Fruit fly (Drosophila melanogaster): ENCODE measurements around the gene S-Lap3.

Gene S-Lap3

DNA sequence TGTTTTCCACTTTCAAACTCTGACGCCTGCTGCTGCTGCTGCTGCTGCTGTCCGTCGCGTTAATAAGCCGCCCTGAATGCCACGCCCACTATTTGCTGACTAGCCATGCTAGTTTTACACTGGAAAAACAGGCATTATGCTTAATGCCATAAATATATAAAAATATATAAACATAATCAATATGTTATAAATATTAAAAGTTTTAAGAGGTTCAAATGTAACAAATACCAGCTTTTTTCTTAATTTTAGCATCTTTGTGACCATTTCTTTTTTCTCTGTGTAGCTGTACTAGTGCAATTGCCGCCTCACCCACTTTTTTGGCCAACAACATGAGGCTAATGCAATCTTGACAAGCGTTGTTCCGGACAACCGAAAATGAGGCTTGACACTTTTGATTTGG lies 49.8 kb downstream of the S-Lap3 start (continued):
- TF ChIP-seq Hr3 (GFP tag; optimal IDR thresholded peaks at IDR 0.05) (peak; percentile 2), usp (GFP tag; optimal IDR thresholded peaks at IDR 0.05) (no peak), lab (GFP tag; optimal IDR thresholded peaks at IDR 0.05) (peak; percentile 48), CG5245 (GFP tag; optimal IDR thresholded peaks at IDR 0.05) (no peak), CG16863 (GFP tag; optimal IDR thresholded peaks at IDR 0.05) (no peak), vfl (GFP tag; optimal IDR thresholded peaks at IDR 0.05) (no peak), CG4730 (GFP tag; IDR thresholded peaks at IDR 0.05) (peak; percentile 14; the same call in 1 of the 2 replicates), chn (GFP tag; optimal IDR thresholded peaks at IDR 0.05) (no peak), Aef1 (GFP tag; IDR thresholded peaks at IDR 0.05) (no peak), tup (GFP tag; optimal IDR thresholded peaks at IDR 0.05) (no peak), Chrac-16 (GFP tag; optimal IDR thresholded peaks at IDR 0.05) (no peak), so (GFP tag; IDR thresholded peaks at IDR 0.05) (no peak), Max (GFP tag; optimal IDR thresholded peaks at IDR 0.05) (no peak), CG30431 (GFP tag; optimal IDR thresholded peaks at IDR 0.05) (peak; percentile 35), eyg (GFP tag; optimal IDR thresholded peaks at IDR 0.05) (no peak), CoRest (tag; optimal IDR thresholded peaks at IDR 0.05) (peak; percentile 33), gce (GFP tag; IDR thresholded peaks at IDR 0.05) (0 out of 3 replicates have a peak, but pooled peaks have one; percentile 36), fd3F (GFP tag; optimal IDR thresholded peaks at IDR 0.05) (no peak), ems (GFP tag; optimal IDR thresholded peaks at IDR 0.05) (no peak), Dek (tag; optimal IDR thresholded peaks at IDR 0.05) (no peak), CG12769 (tag; optimal IDR thresholded peaks at IDR 0.05) (no peak), Bdp1 (GFP tag; optimal IDR thresholded peaks at IDR 0.05) (no peak), fd96Cb (tag; optimal IDR thresholded peaks at IDR 0.05) (peak; percentile 39), oc (tag; optimal IDR thresholded peaks at IDR 0.05) (no peak), Awh (GFP tag; IDR thresholded peaks at IDR 0.05) (no peak), NC2β (GFP tag; optimal IDR thresholded peaks at IDR 0.05) (no peak), btn (GFP tag; optimal IDR thresholded peaks at IDR 0.05) (no peak), CG9817 (tag; optimal IDR thresholded peaks at IDR 0.05) (peak; percentile 3), pb (GFP tag; optimal IDR thresholded peaks at IDR 0.05) (no peak), tap (tag; optimal IDR thresholded peaks at IDR 0.05) (peak; percentile 16), Mrtf (GFP tag; IDR thresholded peaks at IDR 0.05) (no peak), Dad (GFP tag; optimal IDR thresholded peaks at IDR 0.05) (no peak), Hr78 (GFP tag; optimal IDR thresholded peaks at IDR 0.05) (no peak), Ssrp (tag; optimal IDR thresholded peaks at IDR 0.05) (peak; percentile 8), CG10321 (GFP tag; IDR thresholded peaks at IDR 0.05) (no peak), CG2120 (GFP tag; optimal IDR thresholded peaks at IDR 0.05) (no peak), tin (GFP tag; optimal IDR thresholded peaks at IDR 0.05) (peak; percentile 22), CG11504 (tag; optimal IDR thresholded peaks at IDR 0.05) (peak; percentile 65), HLHmδ (GFP tag; optimal IDR thresholded peaks at IDR 0.05) (no peak), CG43689 (GFP tag; IDR thresholded peaks at IDR 0.05) (no peak), crc (GFP tag; optimal IDR thresholded peaks at IDR 0.05) (no peak), BEAF-32 (GFP tag; optimal IDR thresholded peaks at IDR 0.05) (no peak), D (optimal IDR thresholded peaks at IDR 0.05) (no peak), D (GFP tag; optimal IDR thresholded peaks at IDR 0.05) (peak; percentile 38), Deaf1 (tag; optimal IDR thresholded peaks at IDR 0.05) (no peak), z (GFP tag; IDR thresholded peaks at IDR 0.05) (no peak), CrebB (tag; optimal IDR thresholded peaks at IDR 0.05) (no peak), hb (GFP tag; IDR thresholded peaks at IDR 0.05; ENCODE audit: partially characterized antibody) (no peak), Dll (GFP tag; IDR thresholded peaks at IDR 0.05; ENCODE audit: partially characterized antibody) (no peak), CG7357 (GFP tag; IDR thresholded peaks at IDR 0.05) (no peak), ci (GFP tag; IDR thresholded peaks at IDR 0.05) (no peak), CG14014 (GFP tag; IDR thresholded peaks at IDR 0.05) (no peak)
